Worm (Caenorhabditis elegans) whole organism, L4/young adult: ENCODE measurements around the gene rpb-4.

ENCODE experiments used
- W03F9.2 ChIP-seq: fragments of 150-350 bp; optimal IDR thresholded peaks from 2 replicates; lab custom pipeline; 2014; ENCODE audit warnings: missing biosample characterization, missing genetic modification characterization
- him-1 ChIP-seq: sonication (generic microtip); optimal IDR thresholded peaks from 2 replicates; lab custom pipeline; 2016; ENCODE audit warnings: missing genotype, missing genetic modification reagents, missing genetic modification characterization, missing compliant biosample characterization

DNA sequence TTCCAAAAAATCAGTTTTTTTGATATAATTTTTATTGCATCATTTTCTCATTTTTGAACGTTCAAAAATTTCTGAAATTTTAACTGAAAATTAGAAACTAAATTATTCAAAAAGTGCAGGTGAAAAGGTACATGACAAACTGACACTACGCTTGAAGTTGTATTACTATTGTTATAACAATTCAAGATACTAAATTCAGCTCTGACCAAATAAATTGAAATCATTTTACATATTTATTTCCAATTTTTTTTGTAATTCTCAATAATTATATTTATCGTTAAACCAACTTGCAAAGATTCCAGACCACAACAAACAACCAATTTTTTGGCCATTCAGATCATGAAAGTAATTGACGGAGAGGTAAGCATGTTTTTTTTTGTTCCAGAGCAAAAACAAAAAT lies 11.1 kb downstream of the rpb-4 start, which contains the start of gene sre-3:
- no peak for TF ChIP-seq W03F9.2 (tag; lab: Kevin White, UChicago)
- no peak for TF ChIP-seq him-1 (tag; lab: Kevin White, UChicago)
